Worm (Caenorhabditis elegans) whole organism, late embryonic: ENCODE measurements around the gene Y49G5A.1.

Experiments used
- C08G9.2 ChIP-seq: sonication (generic microtip); optimal IDR thresholded peaks from 2 replicates; lab custom pipeline; 2016; ENCODE audit warnings: mild to moderate bottlenecking, missing genetic modification characterization, moderate library complexity, missing compliant biosample characterization
- C38D4.7 ChIP-seq: fragments of 200-800 bp; sonication (Bioruptor generic); optimal IDR thresholded peaks from 2 replicates; lab custom pipeline; 2018; ENCODE audit warnings: mild to moderate bottlenecking, missing genetic modification characterization, moderate library complexity, missing compliant biosample characterization
- F13H6.1 ChIP-seq: sonication (generic microtip); optimal IDR thresholded peaks from 2 replicates; lab custom pipeline; 2016; ENCODE audit warnings: missing genetic modification characterization, missing compliant biosample characterization
- T23F11.4 ChIP-seq: fragments of 200-800 bp; sonication (Bioruptor generic); optimal IDR thresholded peaks from 2 replicates; lab custom pipeline; 2018; ENCODE audit warnings: mild to moderate bottlenecking, missing genetic modification characterization, missing compliant biosample characterization
- Y22D7AL.16 ChIP-seq: sonication (generic microtip); optimal IDR thresholded peaks from 2 replicates; lab custom pipeline; 2016; ENCODE audit warnings: missing genetic modification characterization, missing compliant biosample characterization
- ama-1 ChIP-seq: fragments of 150-350 bp; optimal IDR thresholded peaks from 2 replicates; lab custom pipeline; 2014
- ceh-18 ChIP-seq: sonication (generic microtip); optimal IDR thresholded peaks from 2 replicates; lab custom pipeline; 2016; ENCODE audit warnings: missing genetic modification characterization, missing compliant biosample characterization
- ceh-19 ChIP-seq: fragments of 200-800 bp; sonication (Bioruptor generic); optimal IDR thresholded peaks from 2 replicates; lab custom pipeline; 2018; ENCODE audit warnings: mild to moderate bottlenecking, missing genetic modification characterization, missing compliant biosample characterization
- ceh-2 ChIP-seq: sonication (generic microtip); optimal IDR thresholded peaks from 2 replicates; lab custom pipeline; 2016; ENCODE audit warnings: missing genotype, missing genetic modification characterization, missing compliant biosample characterization
- ceh-22 ChIP-seq: sonication (generic microtip); optimal IDR thresholded peaks from 2 replicates; lab custom pipeline; 2017; ENCODE audit warnings: missing biosample characterization, missing genetic modification characterization
- ceh-30 ChIP-seq: fragments of 150-350 bp; optimal IDR thresholded peaks from 2 replicates; lab custom pipeline; 2014; ENCODE audit warnings: missing biosample characterization, missing genetic modification characterization
- ceh-31 ChIP-seq: sonication (generic microtip); optimal IDR thresholded peaks from 2 replicates; lab custom pipeline; 2016; ENCODE audit warnings: missing genetic modification characterization, missing compliant biosample characterization
- ceh-48 ChIP-seq: sonication (generic microtip); optimal IDR thresholded peaks from 2 replicates; lab custom pipeline; 2016; ENCODE audit warnings: missing genetic modification characterization, inconsistent platforms, missing compliant biosample characterization
- che-1 ChIP-seq: sonication (generic microtip); optimal IDR thresholded peaks from 2 replicates; lab custom pipeline; 2016; ENCODE audit warnings: mild to moderate bottlenecking, missing genetic modification characterization, missing compliant biosample characterization
- elt-2 ChIP-seq: sonication (generic microtip); optimal IDR thresholded peaks from 2 replicates; lab custom pipeline; 2016; ENCODE audit warnings: missing genetic modification reagents, missing genetic modification characterization, missing compliant biosample characterization
- elt-4 ChIP-seq: sonication (generic microtip); optimal IDR thresholded peaks from 2 replicates; lab custom pipeline; 2016; ENCODE audit warnings: missing genetic modification characterization, missing compliant biosample characterization
- fax-1 ChIP-seq: sonication (generic microtip); optimal IDR thresholded peaks from 2 replicates; lab custom pipeline; 2016; ENCODE audit warnings: missing genotype, missing genetic modification characterization, missing compliant biosample characterization
- fkh-10 ChIP-seq: fragments of 150-350 bp; optimal IDR thresholded peaks from 2 replicates; lab custom pipeline; 2014; ENCODE audit warnings: missing biosample characterization, missing genetic modification reagents, missing genetic modification characterization
- gmeb-2 ChIP-seq: sonication (generic microtip); optimal IDR thresholded peaks from 2 replicates; lab custom pipeline; 2016; ENCODE audit warnings: missing genetic modification characterization, inconsistent platforms, missing compliant biosample characterization
- hlh-13 ChIP-seq: fragments of 200-800 bp; sonication (Bioruptor generic); optimal IDR thresholded peaks from 2 replicates; lab custom pipeline; 2018; ENCODE audit warnings: mild to moderate bottlenecking, missing genetic modification characterization, missing compliant biosample characterization
- hlh-30 ChIP-seq: sonication (generic microtip); optimal IDR thresholded peaks from 2 replicates; lab custom pipeline; 2017; ENCODE audit warnings: antibody characterized with exemption, missing genetic modification characterization, missing compliant biosample characterization; ENCODE audit not compliant: insufficient read depth
- hlh-6 ChIP-seq: sonication (generic microtip); optimal IDR thresholded peaks from 2 replicates; lab custom pipeline; 2016; ENCODE audit warnings: missing genotype, missing genetic modification characterization, missing compliant biosample characterization
- hlh-8 ChIP-seq: sonication (generic microtip); optimal IDR thresholded peaks from 2 replicates; lab custom pipeline; 2016; ENCODE audit warnings: missing genotype, missing genetic modification characterization, missing compliant biosample characterization
- lim-6 ChIP-seq: sonication (generic microtip); optimal IDR thresholded peaks from 2 replicates; lab custom pipeline; 2016; ENCODE audit warnings: missing genetic modification characterization, missing compliant biosample characterization
- lin-11 ChIP-seq: fragments of 200-800 bp; sonication (Bioruptor generic); optimal IDR thresholded peaks from 2 replicates; lab custom pipeline; 2018; ENCODE audit warnings: mild to moderate bottlenecking, missing genetic modification characterization, missing compliant biosample characterization
- madf-2 ChIP-seq: sonication (generic microtip); optimal IDR thresholded peaks from 2 replicates; lab custom pipeline; 2017; ENCODE audit warnings: missing genetic modification characterization, missing compliant biosample characterization
- mec-3 ChIP-seq: sonication (generic microtip); optimal IDR thresholded peaks from 2 replicates; lab custom pipeline; 2016; ENCODE audit warnings: borderline replicate concordance, missing genetic modification characterization, missing compliant biosample characterization
- nfya-1 ChIP-seq: sonication (generic microtip); optimal IDR thresholded peaks from 2 replicates; lab custom pipeline; 2017; ENCODE audit warnings: missing genetic modification characterization, mild to moderate bottlenecking, missing compliant biosample characterization, antibody characterized with exemption, moderate library complexity
- nhr-232 ChIP-seq: sonication (generic microtip); optimal IDR thresholded peaks from 2 replicates; lab custom pipeline; 2016; ENCODE audit warnings: missing genetic modification characterization, missing compliant biosample characterization
- odd-2 ChIP-seq: sonication (generic microtip); optimal IDR thresholded peaks from 2 replicates; lab custom pipeline; 2017; ENCODE audit warnings: antibody characterized with exemption, mild to moderate bottlenecking, missing genetic modification characterization, missing compliant biosample characterization
- pat-9 ChIP-seq: fragments of 200-800 bp; sonication (Bioruptor generic); optimal IDR thresholded peaks from 2 replicates; lab custom pipeline; 2018; ENCODE audit warnings: mild to moderate bottlenecking, missing genetic modification characterization, moderate library complexity, missing compliant biosample characterization
- pha-4 ChIP-seq: fragments of 150-350 bp; optimal IDR thresholded peaks from 2 replicates; lab custom pipeline; 2018; ENCODE audit warnings: missing biosample characterization, missing genetic modification reagents, missing genetic modification characterization
- pqm-1 ChIP-seq: sonication (generic microtip); optimal IDR thresholded peaks from 2 replicates; lab custom pipeline; 2016; ENCODE audit warnings: missing genetic modification characterization, missing compliant biosample characterization
- sox-2 ChIP-seq: fragments of 200-800 bp; sonication (Bioruptor generic); IDR thresholded peaks from 2 replicates; pipeline ENCODE4 v1.3.6; 2022; ENCODE audit warnings: missing genetic modification reagents, missing genetic modification characterization, missing compliant biosample characterization
- sox-4 ChIP-seq: sonication (generic microtip); optimal IDR thresholded peaks from 2 replicates; lab custom pipeline; 2017; ENCODE audit warnings: mild to moderate bottlenecking, missing genetic modification characterization, inconsistent platforms, missing compliant biosample characterization
- tbx-2 ChIP-seq: sonication (generic microtip); optimal IDR thresholded peaks from 2 replicates; lab custom pipeline; 2016; ENCODE audit warnings: missing genetic modification characterization, missing compliant biosample characterization
- unc-42 ChIP-seq: sonication (generic microtip); optimal IDR thresholded peaks from 2 replicates; lab custom pipeline; 2016; ENCODE audit warnings: missing genotype, missing genetic modification characterization, missing compliant biosample characterization
- unc-55 ChIP-seq: sonication (generic microtip); optimal IDR thresholded peaks from 2 replicates; lab custom pipeline; 2017; ENCODE audit warnings: missing biosample characterization, missing genetic modification reagents, missing genetic modification characterization
- unc-86 ChIP-seq: sonication (generic microtip); optimal IDR thresholded peaks from 2 replicates; lab custom pipeline; 2016; ENCODE audit warnings: missing genetic modification characterization, missing compliant biosample characterization
- ztf-16 ChIP-seq: sonication (generic microtip); optimal IDR thresholded peaks from 2 replicates; lab custom pipeline; 2017; ENCODE audit warnings: missing genetic modification characterization, missing compliant biosample characterization

Gene Y49G5A.1

ce11 chrV:5243036-5243435, 44.1 kb downstream of the Y49G5A.1 start, which contains the start of gene cest-35.1:
Gene cest-35.1, minus strand, starts transcription at chrV:5243136.
- TF ChIP-seq ceh-18 (no peak), pat-9 (tag; lab: Kevin White, UChicago) (no peak), che-1 (tag; lab: Kevin White, UChicago) (no peak), unc-42 (tag; lab: Kevin White, UChicago) (no peak), lim-6 (tag; lab: Kevin White, UChicago) (no peak), sox-4 (tag; lab: Kevin White, UChicago) (no peak), mec-3 (tag; lab: Kevin White, UChicago) (no peak), ceh-30 (tag; lab: Kevin White, UChicago) (no peak), ceh-2 (tag; lab: Kevin White, UChicago) (no peak), C38D4.7 (GFP tag; lab: Kevin White, UChicago) (no peak), T23F11.4 (GFP tag; lab: Kevin White, UChicago) (no peak), Y22D7AL.16 (no peak), pqm-1 (tag; lab: Kevin White, UChicago) (no peak), lin-11 (tag; lab: Kevin White, UChicago) (no peak), tbx-2 (tag; lab: Kevin White, UChicago) (no peak)
- TF ChIP-seq, all 69 proteins: peak for 0

DNA sequence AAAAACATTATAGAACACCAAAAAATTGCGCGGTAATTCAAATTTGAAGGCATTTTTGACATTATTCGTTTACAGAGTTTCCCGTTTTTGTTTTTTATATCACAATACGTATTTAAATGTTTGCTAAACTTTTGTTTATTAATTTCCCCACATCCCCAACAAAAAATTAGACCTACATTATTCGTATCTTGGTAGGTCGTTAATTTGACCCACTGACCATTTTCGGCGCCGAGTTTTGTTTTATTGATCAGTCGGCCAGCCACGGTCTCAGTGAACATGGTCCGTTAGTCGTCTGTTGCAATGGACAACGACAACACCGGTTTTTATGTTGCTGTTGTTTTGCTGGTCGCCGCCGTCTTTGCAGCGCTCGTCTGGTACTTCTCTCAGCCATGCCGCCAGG, 47.3 kb downstream of the Y49G5A.1 start, which contains the start of gene B0238.15:
TSS of gene B0238.15 (plus strand) at position 301 of the 400 bp plus-strand sequence.
- TF ChIP-seq sox-2 (GFP tag; lab: Robert Waterston, UW) (no peak), odd-2 (tag; lab: Kevin White, UChicago) (no peak), ceh-31 (tag; lab: Kevin White, UChicago) (no peak), ceh-19 (GFP tag; lab: Kevin White, UChicago) (no peak), fax-1 (tag; lab: Kevin White, UChicago) (no peak), hlh-30 (tag; lab: Kevin White, UChicago) (no peak), hlh-6 (tag; lab: Kevin White, UChicago) (no peak), unc-55 (GFP tag; lab: Kevin White, UChicago) (no peak), pha-4 (tag; lab: Kevin White, UChicago) (no peak), nfya-1 (tag; lab: Kevin White, UChicago) (no peak), tbx-2 (tag; lab: Kevin White, UChicago) (no peak), lin-11 (tag; lab: Kevin White, UChicago) (no peak), ceh-48 (no peak), C08G9.2 (no peak), gmeb-2 (tag; lab: Kevin White, UChicago) (no peak)

DNA sequence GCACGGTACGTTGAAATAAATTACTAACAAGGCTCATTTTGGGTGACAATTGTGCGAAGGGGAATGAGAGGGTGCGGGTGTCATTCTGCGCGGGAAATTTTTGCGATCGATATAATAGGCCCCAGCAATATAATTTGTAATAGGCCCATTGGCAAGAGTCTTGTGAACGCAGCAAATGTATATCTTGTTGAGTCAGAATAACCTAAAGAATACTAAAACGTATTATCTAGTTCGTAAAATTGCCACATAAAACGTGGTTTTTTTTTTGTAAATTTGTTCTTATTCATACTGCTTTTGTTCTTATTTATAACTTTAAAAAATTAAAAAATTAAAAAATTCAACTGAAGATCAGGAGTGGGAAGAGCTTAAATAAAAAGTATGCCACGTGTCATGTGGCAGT, 47.8 kb downstream of the Y49G5A.1 start, which contains the start of gene C52A10.3:
TSS of gene C52A10.3 (minus strand) at position 101 of the 400 bp plus-strand sequence.
- TF ChIP-seq ztf-16 (tag; lab: Kevin White, UChicago) (no peak), hlh-13 (GFP tag; lab: Kevin White, UChicago) (no peak), fkh-10 (GFP tag; lab: Kevin White, UChicago) (no peak), lin-11 (tag; lab: Kevin White, UChicago) (no peak), ama-1 (lab: Kevin White, UChicago) (no peak), unc-86 (no peak)

- TF ChIP-seq T23F11.4 (GFP tag; lab: Kevin White, UChicago) (no peak), pqm-1 (tag; lab: Kevin White, UChicago) (no peak), elt-4 (tag; lab: Kevin White, UChicago) (no peak), unc-42 (tag; lab: Kevin White, UChicago) (no peak), mec-3 (tag; lab: Kevin White, UChicago) (no peak), ceh-22 (tag; lab: Kevin White, UChicago) (no peak), tbx-2 (tag; lab: Kevin White, UChicago) (no peak), ama-1 (lab: Kevin White, UChicago) (no peak), pha-4 (tag; lab: Kevin White, UChicago) (no peak), hlh-8 (tag; lab: Kevin White, UChicago) (no peak), F13H6.1 (tag; lab: Kevin White, UChicago) (no peak), hlh-13 (GFP tag; lab: Kevin White, UChicago) (no peak), nhr-232 (tag; lab: Kevin White, UChicago) (no peak), madf-2 (no peak), elt-2 (no peak)
Observed at ce11 chrV:5237116-5237515, 50.1 kb downstream of the Y49G5A.1 start, which contains the start of gene cest-35.2. Gene cest-35.2, minus strand, starts transcription at chrV:5237216.
